Fruit fly (Drosophila melanogaster) Kc167 (cell line): ENCODE data around the gene Trc8.

Source experiments
- Myc ChIP-seq: fragments of >200 bp; optimal IDR thresholded peaks from 2 replicates; lab custom pipeline; 2017; ENCODE audit warnings: missing external identifiers
- Sin3A ChIP-seq: fragments of >200 bp; optimal IDR thresholded peaks from 2 replicates; lab custom pipeline; 2018; ENCODE audit warnings: missing external identifiers
- h ChIP-seq: fragments of >200 bp; optimal IDR thresholded peaks from 3 replicates; lab custom pipeline; 2018; ENCODE audit warnings: missing external identifiers
- insv ChIP-seq: fragments of >200 bp; optimal IDR thresholded peaks from 3 replicates; lab custom pipeline; 2018; ENCODE audit warnings: missing external identifiers
- psq ChIP-seq: fragments of >200 bp; optimal IDR thresholded peaks from 2 replicates; lab custom pipeline; 2017; ENCODE audit warnings: missing external identifiers
- ttk ChIP-seq: sonication (Bioruptor generic); optimal IDR thresholded peaks from 2 replicates; lab custom pipeline; 2017; ENCODE audit warnings: missing external identifiers

Trc8 gene

DNA sequence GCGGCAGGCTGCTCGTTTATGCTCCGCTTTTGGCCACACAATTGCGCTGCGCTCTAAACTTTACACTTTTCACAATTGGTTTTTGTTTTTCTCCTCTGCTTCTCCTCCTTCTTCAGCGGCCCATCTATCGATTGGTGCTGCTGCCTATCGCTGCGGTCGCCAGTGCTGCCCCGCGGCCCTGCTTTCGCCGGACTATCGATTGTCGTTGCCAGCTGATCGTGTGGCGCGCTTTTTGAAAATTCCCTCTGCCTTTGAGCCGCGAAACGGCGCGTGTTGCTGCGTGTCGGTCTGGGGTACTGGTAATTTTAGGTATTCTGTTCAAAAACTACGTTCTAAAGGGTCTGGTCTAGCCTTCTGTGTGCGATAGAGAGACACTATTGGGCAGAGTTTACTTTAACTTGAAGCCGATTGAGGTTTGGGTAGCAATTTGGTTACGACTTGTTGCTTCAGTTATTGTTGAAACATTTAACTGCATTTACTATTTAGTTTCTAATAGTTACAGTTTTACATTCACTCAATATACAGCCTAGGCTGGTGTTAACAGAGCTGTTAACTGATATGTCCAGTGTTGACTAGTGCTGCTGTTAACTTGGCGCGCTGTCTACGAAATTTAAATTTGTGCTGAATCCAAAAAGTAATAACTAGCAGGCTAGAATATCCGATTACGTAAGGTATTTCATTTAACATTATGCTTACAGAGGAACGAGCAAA lies at the start of gene Trc8:
Gene Trc8 (minus strand): TSS at position 392 of the 711 bp plus-strand sequence.
- TF ChIP-seq h (lab: Kevin White, UChicago): no peak
- TF ChIP-seq psq (lab: Kevin White, UChicago): no peak
- no peak for TF ChIP-seq ttk (lab: Kevin White, UChicago)
- no peak for TF ChIP-seq Myc
- TF ChIP-seq Sin3A (lab: Kevin White, UChicago): no peak
- TF ChIP-seq insv (lab: Kevin White, UChicago): no peak

DNA sequence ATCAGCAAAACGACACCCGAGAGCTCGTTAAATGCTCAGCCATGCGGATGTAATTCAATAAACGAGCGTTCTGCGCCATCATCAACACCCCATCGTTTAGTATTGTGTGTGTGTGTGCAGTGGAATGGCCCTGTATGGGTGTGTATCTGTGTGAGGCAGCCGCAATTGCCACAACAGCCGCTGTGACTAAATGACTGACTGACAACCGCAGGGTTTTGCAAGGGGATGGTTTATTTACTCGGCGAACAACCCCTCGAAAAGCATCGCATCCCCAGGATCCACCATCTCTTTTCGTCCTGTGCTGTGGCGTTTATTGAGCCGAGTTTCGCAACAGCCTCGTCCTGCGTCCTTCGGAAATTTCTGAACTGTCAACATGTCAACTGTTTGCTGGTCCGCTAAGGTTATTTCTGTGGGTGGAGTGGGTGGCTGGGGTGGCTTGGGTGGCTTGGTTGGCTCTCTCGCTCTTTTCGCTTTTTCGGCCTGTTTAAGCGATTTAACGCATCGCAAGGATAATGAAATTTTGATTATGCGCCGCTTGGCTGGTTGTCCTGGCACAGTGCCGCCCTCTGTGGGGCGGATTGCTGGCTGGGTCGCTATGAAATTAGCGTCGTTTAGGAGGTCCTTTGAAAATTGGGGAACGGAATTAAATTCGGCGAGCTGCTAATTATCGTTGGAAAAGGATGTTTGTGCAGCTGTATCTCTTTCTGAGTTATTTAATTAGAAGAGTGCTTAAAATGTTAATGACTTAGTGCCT lies 49.4 kb upstream of the Trc8 start:
- TF ChIP-seq insv (lab: Kevin White, UChicago): no peak
- no peak for TF ChIP-seq psq (lab: Kevin White, UChicago)
- TF ChIP-seq Myc: no peak
- no peak for TF ChIP-seq Sin3A (lab: Kevin White, UChicago)
- no peak for TF ChIP-seq ttk (lab: Kevin White, UChicago)
- no peak for TF ChIP-seq h (lab: Kevin White, UChicago)

DNA sequence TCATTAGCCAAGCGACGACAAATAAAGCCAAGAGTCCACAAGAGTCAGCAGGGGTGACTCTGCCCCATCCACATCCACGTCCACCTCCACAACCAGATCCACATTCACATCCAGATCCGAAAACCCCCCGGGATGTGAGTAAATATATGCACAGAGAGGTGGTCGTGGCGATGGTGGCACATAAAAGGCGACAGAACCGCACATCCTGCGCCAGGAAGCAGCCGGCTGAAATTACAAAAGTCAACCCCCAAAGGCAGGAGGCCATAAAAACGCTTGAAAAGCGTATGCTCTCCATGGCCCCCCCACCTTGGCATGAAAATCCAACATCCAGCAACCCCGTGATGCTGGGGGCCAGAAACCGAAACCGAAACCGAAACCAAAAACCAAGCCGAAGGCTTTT lies 47.1 kb upstream of the Trc8 start:
- TF ChIP-seq insv (lab: Kevin White, UChicago): no peak
- TF ChIP-seq h (lab: Kevin White, UChicago): no peak
- TF ChIP-seq psq (lab: Kevin White, UChicago): no peak
- no peak for TF ChIP-seq Sin3A (lab: Kevin White, UChicago)
- TF ChIP-seq ttk (lab: Kevin White, UChicago): no peak
- no peak for TF ChIP-seq Myc

DNA sequence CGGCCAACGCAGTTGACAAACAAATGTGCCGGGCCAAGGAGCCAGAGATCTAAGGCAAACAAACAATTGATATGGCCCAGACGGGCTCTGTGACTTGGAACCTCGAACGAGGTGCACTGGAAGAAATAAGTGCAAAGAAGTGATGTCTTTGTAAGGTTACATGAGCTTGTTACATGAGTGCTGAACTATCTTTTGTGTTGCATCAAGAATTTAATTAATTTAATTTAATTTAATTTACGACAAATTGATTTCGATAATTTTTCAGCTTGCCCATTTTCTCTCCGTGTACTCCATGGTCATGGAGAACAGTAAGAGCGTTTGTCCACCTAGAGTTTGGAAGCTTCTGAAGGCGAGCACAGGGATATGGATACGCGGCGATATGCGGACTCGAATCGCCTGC lies 46.3 kb upstream of the Trc8 start:
- TF ChIP-seq psq (lab: Kevin White, UChicago) (no peak), Myc (no peak), insv (lab: Kevin White, UChicago) (no peak), h (lab: Kevin White, UChicago) (no peak), ttk (lab: Kevin White, UChicago) (no peak), Sin3A (lab: Kevin White, UChicago) (no peak)

DNA sequence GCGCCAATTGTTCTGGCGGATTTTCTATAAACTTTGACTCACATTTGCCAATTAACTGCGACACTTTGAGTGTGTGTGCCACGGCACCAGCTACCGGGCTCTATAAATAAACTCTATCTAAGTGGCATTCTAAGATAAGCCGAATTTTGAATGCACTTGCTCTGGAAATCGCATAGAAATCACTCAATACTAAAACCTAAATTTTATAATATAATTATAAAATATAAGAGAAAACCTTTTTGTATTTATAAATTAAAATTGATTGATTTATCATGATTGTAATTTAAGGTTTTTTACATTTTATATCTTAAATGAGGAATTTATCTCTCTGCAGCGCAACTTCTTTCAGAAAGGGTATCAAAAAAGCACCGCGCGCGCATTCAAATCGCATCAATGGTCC lies 45.6 kb upstream of the Trc8 start:
- no peak for TF ChIP-seq Sin3A (lab: Kevin White, UChicago)
- TF ChIP-seq Myc: no peak
- no peak for TF ChIP-seq ttk (lab: Kevin White, UChicago)

DNA sequence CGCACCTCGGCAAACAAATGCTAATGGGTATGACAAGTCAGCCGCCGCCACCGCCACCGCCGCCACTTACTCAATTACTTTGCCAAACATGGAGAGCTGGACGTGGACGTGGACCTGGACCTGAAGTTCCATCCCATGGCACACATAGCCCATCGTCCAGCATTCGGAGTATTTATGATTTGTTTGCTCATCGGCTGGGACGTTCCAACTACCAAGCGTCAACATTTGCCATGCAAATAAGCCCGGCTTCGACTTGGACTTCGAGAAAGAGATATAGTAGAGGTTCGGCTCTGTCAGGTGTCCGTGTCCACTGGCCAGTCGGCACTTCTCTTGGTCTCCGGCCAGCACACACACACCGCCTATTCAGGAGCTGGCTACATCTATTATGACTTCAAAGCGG lies 45.2 kb upstream of the Trc8 start:
- TF ChIP-seq h (lab: Kevin White, UChicago): no peak
- TF ChIP-seq insv (lab: Kevin White, UChicago): no peak
- TF ChIP-seq Myc: no peak
- no peak for TF ChIP-seq Sin3A (lab: Kevin White, UChicago)
- TF ChIP-seq ttk (lab: Kevin White, UChicago): no peak
- TF ChIP-seq psq (lab: Kevin White, UChicago): no peak

DNA sequence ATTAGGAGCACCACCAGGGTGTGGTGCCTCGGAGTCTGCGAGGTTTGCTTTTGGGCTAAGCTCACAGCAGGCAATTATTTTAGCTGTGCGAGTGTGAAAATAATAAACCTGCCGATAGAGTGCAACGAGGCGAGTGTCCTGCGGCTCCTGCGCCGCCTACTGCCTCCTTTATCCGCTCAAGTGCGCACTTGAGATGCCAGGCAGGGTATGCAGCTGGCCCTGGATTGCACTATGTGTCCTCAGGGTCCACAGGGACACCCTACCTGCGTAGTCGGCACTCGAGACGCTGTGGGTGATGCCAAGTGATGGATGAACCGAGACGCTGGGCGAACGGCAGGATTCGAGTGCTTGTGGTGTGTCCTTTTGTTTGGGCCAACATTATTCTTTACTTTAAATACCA lies 44.4 kb upstream of the Trc8 start:
- TF ChIP-seq ttk (lab: Kevin White, UChicago) (no peak), h (lab: Kevin White, UChicago) (no peak), Sin3A (lab: Kevin White, UChicago) (no peak), psq (lab: Kevin White, UChicago) (no peak), Myc (no peak), insv (lab: Kevin White, UChicago) (no peak)

DNA sequence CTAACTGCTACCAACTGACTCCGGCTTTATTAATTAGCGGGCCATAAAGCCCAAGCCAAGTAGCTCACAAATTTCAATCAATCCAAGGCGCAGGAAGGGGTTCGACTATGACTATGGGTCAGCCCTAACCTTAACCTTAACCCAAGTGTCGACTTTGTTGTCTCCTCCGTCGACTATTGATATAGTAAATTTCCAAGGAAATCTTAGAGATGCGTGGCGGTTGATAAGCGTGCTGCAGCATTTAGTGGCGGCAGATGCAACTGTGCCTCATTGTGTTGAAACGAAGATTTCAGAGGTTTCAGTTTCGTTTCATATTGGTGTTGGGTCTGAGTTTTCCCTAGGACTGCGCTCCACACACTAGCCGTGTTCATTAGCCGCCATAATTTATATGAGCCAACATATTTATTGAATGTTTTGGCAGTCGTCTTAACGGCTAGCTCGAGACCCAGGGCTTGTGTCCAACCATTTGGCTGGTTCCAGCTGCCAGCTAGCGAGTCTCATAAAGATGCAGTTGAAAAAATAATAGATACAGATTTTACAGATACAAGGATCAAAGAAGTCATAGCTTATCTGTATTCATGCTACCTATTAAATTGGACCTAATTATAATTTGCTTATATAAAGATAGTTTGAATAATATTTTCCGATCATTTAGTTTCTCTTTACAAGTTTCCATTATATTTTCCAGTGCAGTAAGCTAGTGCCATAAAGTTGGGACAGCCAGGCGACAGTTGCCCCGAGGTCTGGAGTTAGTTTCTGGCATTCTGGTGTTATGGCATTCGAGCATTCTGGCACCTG lies 43.8 kb upstream of the Trc8 start:
- TF ChIP-seq h (lab: Kevin White, UChicago): no peak
- no peak for TF ChIP-seq Myc
- no peak for TF ChIP-seq insv (lab: Kevin White, UChicago)
- no peak for TF ChIP-seq ttk (lab: Kevin White, UChicago)
- no peak for TF ChIP-seq psq (lab: Kevin White, UChicago)
- no peak for TF ChIP-seq Sin3A (lab: Kevin White, UChicago)

DNA sequence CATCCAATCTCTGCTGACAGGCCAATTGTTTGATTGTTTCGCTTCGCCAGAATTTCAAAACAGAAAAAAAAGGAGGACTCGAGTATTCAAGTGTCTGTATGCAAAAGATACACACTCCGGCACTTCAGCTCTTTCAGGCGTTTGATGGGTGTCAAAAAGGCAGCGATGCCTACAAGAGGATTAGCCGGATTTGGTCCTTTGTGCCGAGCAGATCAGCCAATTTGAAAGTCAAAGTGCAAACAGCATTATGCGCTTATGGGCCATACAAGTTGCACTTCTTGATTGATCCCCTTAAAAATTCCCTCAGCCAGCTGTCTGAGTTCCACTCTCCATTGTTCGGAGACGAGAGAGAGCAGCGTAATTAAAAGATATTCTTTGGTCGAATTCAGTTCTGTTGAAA lies 42.8 kb upstream of the Trc8 start:
- TF ChIP-seq Sin3A (lab: Kevin White, UChicago) (no peak), insv (lab: Kevin White, UChicago) (no peak), Myc (no peak), psq (lab: Kevin White, UChicago) (no peak), h (lab: Kevin White, UChicago) (no peak), ttk (lab: Kevin White, UChicago) (no peak)

DNA sequence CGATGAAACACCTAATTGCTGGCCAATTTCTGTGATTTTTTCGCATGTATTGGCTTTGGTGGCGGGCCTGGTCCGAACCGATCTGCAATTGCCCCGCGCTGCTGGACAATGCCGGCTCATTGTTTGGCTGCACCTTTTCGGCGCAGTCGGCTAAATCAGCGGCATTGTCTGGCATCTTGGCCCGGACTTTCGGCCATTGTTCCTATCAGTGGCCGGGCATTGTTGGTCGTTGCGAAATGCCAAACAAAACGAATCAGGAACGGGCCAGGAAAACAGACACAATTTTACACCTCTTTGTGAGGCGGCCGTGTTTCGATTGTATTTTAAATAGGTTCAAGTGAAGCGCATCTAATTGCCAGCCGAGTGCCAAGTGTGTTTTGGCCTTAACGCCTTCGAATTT lies 41.6 kb upstream of the Trc8 start:
- TF ChIP-seq ttk (lab: Kevin White, UChicago): no peak
- no peak for TF ChIP-seq h (lab: Kevin White, UChicago)
- TF ChIP-seq Sin3A (lab: Kevin White, UChicago): no peak
- no peak for TF ChIP-seq Myc
- no peak for TF ChIP-seq insv (lab: Kevin White, UChicago)
- TF ChIP-seq psq (lab: Kevin White, UChicago): no peak
